Worm (Caenorhabditis elegans) whole organism, L4/young adult: ENCODE measurements around the gene F36H5.17.

Experiments used
- W03F9.2 ChIP-seq: fragments of 150-350 bp; optimal IDR thresholded peaks from 2 replicates; lab custom pipeline; 2014; ENCODE audit warnings: missing biosample characterization, missing genetic modification characterization
- dao-5 ChIP-seq: sonication (generic microtip); optimal IDR thresholded peaks from 2 replicates; lab custom pipeline; 2016; ENCODE audit warnings: missing genotype, missing genetic modification characterization, moderate library complexity, missing compliant biosample characterization

DNA sequence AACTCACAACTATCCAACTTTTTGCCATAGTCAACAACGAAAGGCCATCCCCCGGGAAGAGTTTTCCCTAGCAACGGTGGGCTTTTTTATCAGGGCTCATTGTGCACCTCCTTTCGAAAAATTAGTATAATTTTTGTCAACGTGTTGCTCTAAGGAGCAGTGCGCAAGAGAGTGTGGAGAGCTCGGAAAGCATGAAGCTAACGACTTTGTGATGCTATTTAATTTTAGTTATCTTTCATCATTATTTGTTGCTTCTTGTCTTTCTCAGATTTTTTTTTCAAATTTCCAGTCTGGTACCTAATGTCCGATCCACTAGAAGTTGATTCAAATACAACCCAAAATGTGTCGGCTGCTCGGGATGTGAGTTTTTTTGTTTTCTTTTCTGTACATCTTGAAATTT, 25.9 kb downstream of the F36H5.17 start, which contains the start of gene ceh-81:
- TF ChIP-seq dao-5 (tag; lab: Kevin White, UChicago) = no peak
- TF ChIP-seq W03F9.2 (tag; lab: Kevin White, UChicago) = no peak
